Worm (Caenorhabditis elegans) whole organism, early embryonic: ENCODE data around the gene ZK1037.6.

Experiments
- B0310.2 ChIP-seq: sonication (generic microtip); optimal IDR thresholded peaks from 2 replicates; lab custom pipeline; 2016; ENCODE audit warnings: mild to moderate bottlenecking, missing genetic modification characterization, missing compliant biosample characterization
- F13C5.2 ChIP-seq: sonication (generic microtip); optimal IDR thresholded peaks from 2 replicates; lab custom pipeline; 2017; ENCODE audit warnings: mild to moderate bottlenecking, missing genetic modification characterization, inconsistent platforms, missing compliant biosample characterization
- aly-1 ChIP-seq: sonication (generic microtip); optimal IDR thresholded peaks from 2 replicates; lab custom pipeline; 2016; ENCODE audit warnings: missing genetic modification characterization, missing compliant biosample characterization
- ama-1 ChIP-seq: fragments of 150-350 bp; optimal IDR thresholded peaks from 2 replicates; lab custom pipeline; 2014
- ceh-13 ChIP-seq: fragments of 200-800 bp; sonication (Bioruptor generic); optimal IDR thresholded peaks from 2 replicates; lab custom pipeline; 2018; ENCODE audit warnings: mild to moderate bottlenecking, missing genetic modification characterization, missing compliant biosample characterization
- ceh-36 ChIP-seq: sonication (generic microtip); optimal IDR thresholded peaks from 2 replicates; lab custom pipeline; 2016; ENCODE audit warnings: missing genetic modification characterization, inconsistent platforms, missing compliant biosample characterization
- ets-7 ChIP-seq: sonication (generic microtip); optimal IDR thresholded peaks from 2 replicates; lab custom pipeline; 2016; ENCODE audit warnings: missing genotype, missing genetic modification characterization, missing compliant biosample characterization
- flt-1 ChIP-seq: fragments of 200-800 bp; sonication (Bioruptor generic); IDR thresholded peaks from 2 replicates; pipeline ENCODE4 v1.3.6; 2022; ENCODE audit warnings: missing genetic modification characterization, missing compliant biosample characterization
- hmbx-1 ChIP-seq: sonication (generic microtip); optimal IDR thresholded peaks from 2 replicates; lab custom pipeline; 2016; ENCODE audit warnings: mild to moderate bottlenecking, missing genetic modification characterization, missing compliant biosample characterization
- hmg-4 ChIP-seq: fragments of 200-800 bp; sonication (Bioruptor generic); optimal IDR thresholded peaks from 2 replicates; lab custom pipeline; 2018; ENCODE audit warnings: mild to moderate bottlenecking, missing genetic modification characterization, missing compliant biosample characterization
- hnd-1 ChIP-seq: sonication (generic microtip); optimal IDR thresholded peaks from 2 replicates; lab custom pipeline; 2016; ENCODE audit warnings: missing genetic modification characterization, missing compliant biosample characterization
- pes-1 ChIP-seq: fragments of 200-800 bp; sonication (Bioruptor generic); IDR thresholded peaks from 2 replicates; pipeline ENCODE4 v1.3.6; 2022; ENCODE audit warnings: missing genetic modification reagents, missing genetic modification characterization, missing compliant biosample characterization
- scrt-1 ChIP-seq: fragments of 200-800 bp; sonication (Bioruptor generic); IDR thresholded peaks from 2 replicates; pipeline ENCODE4 v1.3.6; 2022; ENCODE audit warnings: missing genetic modification characterization, missing compliant biosample characterization
- sea-1 ChIP-seq: fragments of 200-800 bp; sonication (Bioruptor generic); conservative IDR thresholded peaks from 2 replicates; pipeline ENCODE4 v1.3.6; 2022; ENCODE audit warnings: missing genetic modification characterization, missing compliant biosample characterization
- tbx-11 ChIP-seq: fragments of 200-800 bp; sonication (Bioruptor generic); IDR thresholded peaks from 2 replicates; pipeline ENCODE4 v1.3.6; 2022; ENCODE audit warnings: missing genetic modification characterization, missing compliant biosample characterization
- tbx-37 ChIP-seq: fragments of 200-800 bp; sonication (Bioruptor generic); conservative IDR thresholded peaks from 2 replicates; pipeline ENCODE4 v1.3.6; 2022; ENCODE audit warnings: missing genetic modification reagents, missing genetic modification characterization, missing compliant biosample characterization
- tra-4 ChIP-seq: sonication (generic microtip); optimal IDR thresholded peaks from 2 replicates; lab custom pipeline; 2017; ENCODE audit warnings: missing genetic modification characterization, missing compliant biosample characterization

The ZK1037.6 gene

DNA sequence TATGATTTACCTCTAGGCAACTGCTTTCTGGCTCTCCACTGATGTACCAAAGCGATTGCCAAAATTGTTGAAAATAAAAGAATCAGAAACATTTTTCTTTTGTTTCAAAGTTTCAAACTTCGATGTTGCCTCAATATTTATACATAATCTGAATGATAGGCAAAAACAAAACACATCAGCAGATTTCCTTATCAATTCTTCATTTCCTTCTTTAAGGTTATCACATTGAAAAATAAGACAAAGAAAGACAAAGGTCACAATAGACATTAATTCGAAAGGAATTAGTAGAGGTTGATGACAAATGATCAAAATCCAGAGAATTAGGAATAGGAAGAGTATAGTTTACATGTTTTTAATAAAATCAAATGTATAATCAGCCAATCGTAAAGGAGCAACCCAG lies 36.6 kb downstream of the ZK1037.6 start, which contains the start of gene cyp-34A2:
cyp-34A2 (minus strand) TSS at position 101 of the 400 bp plus-strand sequence.
- no peak for TF ChIP-seq B0310.2 (tag; lab: Kevin White, UChicago)
- TF ChIP-seq pes-1 (GFP tag; lab: Robert Waterston, UW) = no peak
- TF ChIP-seq hmbx-1 (tag; lab: Kevin White, UChicago) = no peak
- no peak for TF ChIP-seq ets-7 (tag; lab: Kevin White, UChicago)
- no peak for TF ChIP-seq tbx-37 (GFP tag; lab: Robert Waterston, UW)
- TF ChIP-seq hnd-1 (tag; lab: Kevin White, UChicago) = no peak
- TF ChIP-seq scrt-1 (GFP tag; lab: Robert Waterston, UW) = no peak
- no peak for TF ChIP-seq flt-1 (GFP tag; lab: Robert Waterston, UW)
- no peak for TF ChIP-seq sea-1 (GFP tag; lab: Robert Waterston, UW)
- no peak for TF ChIP-seq ama-1 (lab: Kevin White, UChicago)
- TF ChIP-seq ceh-13 = no peak
- TF ChIP-seq tbx-11 = no peak
- TF ChIP-seq F13C5.2 (tag; lab: Kevin White, UChicago) = no peak
- no peak for TF ChIP-seq ceh-36 (tag; lab: Kevin White, UChicago)
- TF ChIP-seq tra-4 (tag; lab: Kevin White, UChicago) = no peak
- TF ChIP-seq aly-1 (tag; lab: Kevin White, UChicago) = no peak
- TF ChIP-seq hmg-4 (GFP tag; lab: Kevin White, UChicago) = no peak

DNA sequence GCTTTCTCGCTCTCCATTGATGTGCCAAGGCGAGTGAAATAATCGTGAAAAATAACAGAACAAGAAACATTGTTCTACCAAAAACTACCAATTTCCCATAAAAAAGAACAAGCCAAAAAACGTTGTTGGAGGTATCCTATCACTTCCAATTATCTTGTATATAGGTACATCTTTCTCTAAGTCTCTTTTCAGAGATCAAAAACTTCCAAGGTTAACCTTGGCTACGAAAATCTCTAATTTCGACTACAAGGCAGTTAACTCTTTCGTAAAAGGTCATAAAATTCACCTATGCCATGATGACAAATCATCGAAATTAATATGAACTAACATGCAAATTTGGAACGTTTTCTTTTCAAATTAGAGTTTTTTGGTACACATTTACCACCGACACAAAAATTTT lies 39.7 kb downstream of the ZK1037.6 start, which contains the start of gene cyp-34A1:
cyp-34A1 (minus strand) TSS at position 101 of the 400 bp plus-strand sequence.
- TF ChIP-seq sea-1 (GFP tag; lab: Robert Waterston, UW) (no peak), tbx-37 (GFP tag; lab: Robert Waterston, UW) (no peak)

- TF ChIP-seq F13C5.2 (tag; lab: Kevin White, UChicago) (no peak), tra-4 (tag; lab: Kevin White, UChicago) (no peak), ets-7 (tag; lab: Kevin White, UChicago) (no peak), tbx-11 (no peak), hmg-4 (GFP tag; lab: Kevin White, UChicago) (no peak)
Observed at ce11 chrV:15285984-15286383, 41.6 kb downstream of the ZK1037.6 start.

DNA sequence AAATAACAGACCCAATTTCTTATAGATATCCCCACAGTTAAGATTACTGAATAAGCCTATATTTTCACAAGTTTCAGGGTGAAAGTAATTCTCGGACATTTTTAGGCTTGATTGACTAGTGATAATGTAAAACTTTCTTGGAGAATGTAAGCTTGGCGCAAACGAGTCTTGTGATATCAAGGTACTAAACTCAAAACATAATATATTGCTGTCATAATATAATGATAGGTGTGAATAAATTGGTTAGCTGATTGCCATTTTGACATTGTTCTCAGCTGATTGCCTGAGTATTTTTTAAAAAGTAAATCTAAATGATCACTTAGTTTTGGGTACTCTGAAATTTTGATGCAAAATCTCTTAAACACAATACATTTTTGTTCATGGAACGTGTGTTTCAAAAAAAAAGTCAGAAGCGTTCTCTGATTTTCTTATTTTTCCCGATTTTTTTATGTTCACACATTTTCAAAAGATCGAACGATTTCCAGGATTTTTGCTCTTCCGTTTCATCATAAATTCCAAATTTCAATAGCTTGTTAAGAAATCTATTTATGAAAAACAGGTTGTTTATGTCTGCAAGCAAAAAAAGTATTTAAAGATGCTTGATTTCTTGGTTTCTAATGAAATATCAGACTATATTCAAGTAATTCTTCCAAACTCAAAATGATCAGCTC lies 46.2 kb downstream of the ZK1037.6 start, which contains the start of the genes srw-19 and srx-51:
srw-19 (minus strand) TSS at position 101 of the 671 bp plus-strand sequence.
srx-51 (plus strand) TSS at position 621 of the 671 bp plus-strand sequence.
- TF ChIP-seq ets-7 (tag; lab: Kevin White, UChicago) = no peak

DNA sequence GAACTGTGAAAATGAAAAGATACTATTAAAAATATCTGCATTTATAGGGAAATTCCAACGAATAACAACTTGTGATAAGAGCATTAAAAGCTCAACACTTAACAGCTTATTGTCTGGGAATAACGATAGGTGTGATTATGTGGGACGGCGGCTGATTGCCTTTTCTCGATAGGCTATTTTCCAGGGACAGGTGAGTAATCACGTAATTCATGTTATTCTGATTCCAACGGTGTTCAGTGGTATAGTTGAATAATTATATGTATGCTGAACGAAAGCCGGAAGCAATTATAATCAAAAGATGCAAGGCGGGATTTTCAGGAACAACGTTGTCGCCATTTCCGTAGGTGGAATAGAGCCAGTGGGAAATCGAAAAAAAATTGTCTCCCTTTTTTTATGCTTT lies 50.7 kb downstream of the ZK1037.6 start, which contains the start of gene srw-17:
srw-17 (minus strand) TSS at position 101 of the 400 bp plus-strand sequence.
- no peak for TF ChIP-seq hmg-4 (GFP tag; lab: Kevin White, UChicago)
- TF ChIP-seq ama-1 (lab: Kevin White, UChicago) = no peak
- TF ChIP-seq ceh-36 (tag; lab: Kevin White, UChicago) = no peak
- no peak for TF ChIP-seq aly-1 (tag; lab: Kevin White, UChicago)
- no peak for TF ChIP-seq tbx-37 (GFP tag; lab: Robert Waterston, UW)
- no peak for TF ChIP-seq hmbx-1 (tag; lab: Kevin White, UChicago)
- no peak for TF ChIP-seq flt-1 (GFP tag; lab: Robert Waterston, UW)
- TF ChIP-seq ceh-13 = no peak
- TF ChIP-seq scrt-1 (GFP tag; lab: Robert Waterston, UW) = no peak
- TF ChIP-seq ets-7 (tag; lab: Kevin White, UChicago) = no peak
- no peak for TF ChIP-seq sea-1 (GFP tag; lab: Robert Waterston, UW)
- no peak for TF ChIP-seq pes-1 (GFP tag; lab: Robert Waterston, UW)
- TF ChIP-seq tbx-11 = no peak
- TF ChIP-seq B0310.2 (tag; lab: Kevin White, UChicago) = no peak
- TF ChIP-seq hnd-1 (tag; lab: Kevin White, UChicago) = no peak
